Worm (Caenorhabditis elegans) whole organism, L2 larva: Measurements from ENCODE around the gene fnip-2.
A peak's percentile ranks its signal among the peaks of the same experiment; 100 is the strongest.

Source experiments
- aly-2 ChIP-seq: fragments of 150-350 bp; optimal IDR thresholded peaks from 2 replicates; lab custom pipeline; 2014; ENCODE audit warnings: missing biosample characterization, missing genetic modification characterization
- ceh-82 ChIP-seq: fragments of 150-350 bp; optimal IDR thresholded peaks from 2 replicates; lab custom pipeline; 2014; ENCODE audit warnings: missing biosample characterization, missing genetic modification characterization
- elt-3 ChIP-seq: sonication (generic microtip); optimal IDR thresholded peaks from 2 replicates; lab custom pipeline; 2017; ENCODE audit warnings: missing biosample characterization, missing genetic modification characterization
- lin-39 ChIP-seq: fragments of 150-350 bp; optimal IDR thresholded peaks from 2 replicates; lab custom pipeline; 2014; ENCODE audit warnings: missing biosample characterization, missing genetic modification reagents, missing genetic modification characterization
- lsy-2 ChIP-seq, 2 experiments: fragments of 150-350 bp in 1 of 2; sonication (generic microtip) in 1 of 2; optimal IDR thresholded peaks; 2 replicates each; lab custom pipeline; 2014 to 2017; ENCODE audit warnings: missing biosample characterization in 2 of 2, missing genetic modification characterization in 2 of 2
- nhr-237 ChIP-seq: fragments of 150-350 bp; optimal IDR thresholded peaks from 2 replicates; lab custom pipeline; 2014; ENCODE audit warnings: missing biosample characterization, missing genetic modification characterization
- nhr-25 ChIP-seq: fragments of 150-350 bp; sonication (generic microtip); optimal IDR thresholded peaks from 3 replicates; lab custom pipeline; 2014; ENCODE audit warnings: missing biosample characterization, missing genetic modification characterization

DNA sequence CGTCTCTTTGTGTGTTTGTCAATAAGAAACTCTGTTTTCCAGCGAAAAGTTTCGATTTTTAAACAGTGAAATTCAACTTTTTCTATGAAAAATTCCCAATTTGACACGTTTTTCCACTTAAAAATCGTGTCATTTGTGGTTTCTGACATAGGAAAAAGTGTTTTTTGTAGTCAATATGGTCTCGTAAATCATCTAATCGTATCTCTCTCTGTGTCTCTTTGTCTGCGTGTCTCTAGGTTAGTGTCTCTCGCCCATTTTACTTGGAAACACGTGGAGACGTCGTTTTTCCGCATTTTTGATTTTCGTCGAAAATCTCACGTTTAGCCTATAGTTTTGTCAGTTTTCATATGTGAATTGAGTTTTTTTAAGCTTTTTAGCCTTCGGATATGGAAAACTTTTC lies 27.0 kb upstream of the fnip-2 start:
- no peak for TF ChIP-seq ceh-82 (tag; lab: Kevin White, UChicago)
- peak; percentile 15 for TF ChIP-seq nhr-25 (tag; lab: Kevin White, UChicago)
- no peak for TF ChIP-seq nhr-237 (tag; lab: Kevin White, UChicago)
- no peak for TF ChIP-seq lin-39 (tag; lab: Kevin White, UChicago)
- TF ChIP-seq aly-2 (tag; lab: Kevin White, UChicago) = no peak
- TF ChIP-seq lsy-2 (tag; optimal IDR thresholded peaks at IDR 0.05; lab: Kevin White, UChicago) = no peak
- no peak for TF ChIP-seq elt-3 (tag; lab: Kevin White, UChicago)
